Fruit fly (Drosophila melanogaster): ENCODE measurements around the gene mrn.

DNA sequence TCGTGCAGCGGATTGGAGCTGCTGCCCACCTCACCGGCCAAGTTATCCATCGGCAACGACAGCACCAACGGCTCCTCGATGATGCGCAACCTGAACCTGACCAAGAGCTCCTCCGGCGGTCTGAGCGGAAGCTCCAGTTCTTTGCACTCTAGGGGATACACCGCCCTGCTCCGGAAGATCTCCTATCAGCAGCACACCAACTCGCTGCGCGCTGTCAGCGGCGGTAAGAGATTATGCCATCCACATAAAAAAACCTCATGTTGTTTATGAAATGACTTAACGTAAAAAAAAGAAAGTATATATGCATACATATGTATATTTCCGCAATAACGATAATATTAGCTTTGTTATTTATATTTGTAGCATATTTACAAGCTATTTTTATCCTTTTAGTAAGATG is 11.6 kb downstream of the mrn start:
- TF ChIP-seq toe (GFP tag; optimal IDR thresholded peaks at IDR 0.05): no peak
- no peak for TF ChIP-seq kay (GFP tag; ENCODE audit: borderline replicate concordance)
- no peak for TF ChIP-seq ovo (GFP tag; optimal IDR thresholded peaks at IDR 0.05)
- TF ChIP-seq cic (GFP tag; optimal IDR thresholded peaks at IDR 0.05): no peak
- no peak for TF ChIP-seq pad (GFP tag; optimal IDR thresholded peaks at IDR 0.05)
- no peak for TF ChIP-seq CG5204 (GFP tag; optimal IDR thresholded peaks at IDR 0.05)
- TF ChIP-seq Crg-1 (GFP tag; optimal IDR thresholded peaks at IDR 0.05): no peak
- TF ChIP-seq CG14711 (tag; optimal IDR thresholded peaks at IDR 0.05): no peak
- no peak for TF ChIP-seq CG7101 (tag; optimal IDR thresholded peaks at IDR 0.05)
- no peak for TF ChIP-seq Mnt (GFP tag; optimal IDR thresholded peaks at IDR 0.05)

Data from whole organism, adult.